Worm (Caenorhabditis elegans) whole organism, mixed stage, embryonic: ENCODE results near the gene sre-13.

Source experiments
- M03D4.4 ChIP-seq: sonication (generic microtip); optimal IDR thresholded peaks from 2 replicates; lab custom pipeline; 2017; ENCODE audit warnings: mild to moderate bottlenecking, missing genetic modification characterization, missing compliant biosample characterization
- blmp-1 ChIP-seq: fragments of 150-350 bp; optimal IDR thresholded peaks from 2 replicates; lab custom pipeline; 2014; ENCODE audit warnings: missing biosample characterization, missing genetic modification characterization
- ceh-43 ChIP-seq: fragments of 200-800 bp; sonication (Bioruptor generic); optimal IDR thresholded peaks from 2 replicates; lab custom pipeline; 2018; ENCODE audit warnings: mild to moderate bottlenecking, missing genetic modification characterization, moderate library complexity, missing compliant biosample characterization
- ceh-83 ChIP-seq: fragments of 200-800 bp; sonication (Bioruptor generic); optimal IDR thresholded peaks from 2 replicates; lab custom pipeline; 2018; ENCODE audit warnings: mild to moderate bottlenecking, missing genetic modification characterization, missing compliant biosample characterization
- ces-1 ChIP-seq: fragments of 150-350 bp; optimal IDR thresholded peaks from 2 replicates; lab custom pipeline; 2014; ENCODE audit warnings: missing biosample characterization, missing genetic modification reagents, missing genetic modification characterization
- cnd-1 ChIP-seq: fragments of 200-800 bp; sonication (Bioruptor generic); optimal IDR thresholded peaks from 2 replicates; lab custom pipeline; 2018; ENCODE audit warnings: mild to moderate bottlenecking, missing genetic modification characterization, missing compliant biosample characterization
- elt-3 ChIP-seq: fragments of 150-350 bp; optimal IDR thresholded peaks from 2 replicates; lab custom pipeline; 2014; ENCODE audit warnings: missing biosample characterization, missing genetic modification characterization
- flh-1 ChIP-seq: fragments of 200-800 bp; sonication (Bioruptor generic); optimal IDR thresholded peaks from 2 replicates; lab custom pipeline; 2018; ENCODE audit warnings: mild to moderate bottlenecking, missing genetic modification characterization, moderate library complexity, missing compliant biosample characterization
- ham-2 ChIP-seq: fragments of 200-800 bp; sonication (Bioruptor generic); optimal IDR thresholded peaks from 2 replicates; lab custom pipeline; 2018; ENCODE audit warnings: mild to moderate bottlenecking, missing genetic modification characterization, missing compliant biosample characterization
- hlh-1 ChIP-seq: fragments of 150-350 bp; optimal IDR thresholded peaks from 2 replicates; lab custom pipeline; 2014; ENCODE audit warnings: missing biosample characterization, missing genetic modification reagents, missing genetic modification characterization
- lin-13 ChIP-seq: fragments of 150-350 bp; optimal IDR thresholded peaks from 2 replicates; lab custom pipeline; 2014; ENCODE audit warnings: missing biosample characterization, missing genetic modification characterization
- lin-32 ChIP-seq: fragments of 200-800 bp; sonication (Bioruptor generic); optimal IDR thresholded peaks from 2 replicates; lab custom pipeline; 2018; ENCODE audit warnings: mild to moderate bottlenecking, missing genetic modification characterization, missing compliant biosample characterization
- lsy-2 ChIP-seq: fragments of 150-350 bp; optimal IDR thresholded peaks from 2 replicates; lab custom pipeline; 2014; ENCODE audit warnings: missing biosample characterization, missing genetic modification characterization
- mab-5 ChIP-seq: fragments of 150-350 bp; optimal IDR thresholded peaks from 2 replicates; lab custom pipeline; 2014; ENCODE audit warnings: missing biosample characterization, missing genetic modification characterization
- mep-1 ChIP-seq: fragments of 150-350 bp; optimal IDR thresholded peaks from 2 replicates; lab custom pipeline; 2017; ENCODE audit warnings: missing biosample characterization, missing genetic modification reagents, missing genetic modification characterization, inconsistent platforms
- mls-2 ChIP-seq: sonication (generic microtip); optimal IDR thresholded peaks from 2 replicates; lab custom pipeline; 2016; ENCODE audit warnings: mild to moderate bottlenecking, missing genetic modification characterization, moderate library complexity, missing compliant biosample characterization
- nhr-12 ChIP-seq: fragments of 150-350 bp; optimal IDR thresholded peaks from 2 replicates; lab custom pipeline; 2014; ENCODE audit warnings: missing biosample characterization, missing genetic modification characterization
- nhr-2 ChIP-seq: fragments of 150-350 bp; optimal IDR thresholded peaks from 2 replicates; lab custom pipeline; 2014; ENCODE audit warnings: missing biosample characterization, missing genetic modification characterization
- nhr-237 ChIP-seq: fragments of 150-350 bp; optimal IDR thresholded peaks from 2 replicates; lab custom pipeline; 2014; ENCODE audit warnings: missing biosample characterization, missing genetic modification characterization
- nhr-28 ChIP-seq: fragments of 150-350 bp; optimal IDR thresholded peaks from 2 replicates; lab custom pipeline; 2014; ENCODE audit warnings: missing biosample characterization, missing genetic modification characterization
- nhr-76 ChIP-seq: sonication (generic microtip); optimal IDR thresholded peaks from 2 replicates; lab custom pipeline; 2017; ENCODE audit warnings: missing biosample characterization, missing genetic modification characterization
- pha-4 ChIP-seq: fragments of 150-350 bp; optimal IDR thresholded peaks from 2 replicates; lab custom pipeline; 2018; ENCODE audit warnings: missing biosample characterization, missing genetic modification reagents, missing genetic modification characterization
- sem-2 ChIP-seq: fragments of 200-800 bp; sonication (Bioruptor generic); optimal IDR thresholded peaks from 2 replicates; lab custom pipeline; 2018; ENCODE audit warnings: mild to moderate bottlenecking, missing genetic modification characterization, missing compliant biosample characterization
- snpc-4 ChIP-seq: fragments of 150-350 bp; optimal IDR thresholded peaks from 2 replicates; lab custom pipeline; 2014; ENCODE audit warnings: missing biosample characterization, missing genetic modification characterization
- tbx-8 ChIP-seq: fragments of 200-800 bp; sonication (Bioruptor generic); optimal IDR thresholded peaks from 2 replicates; lab custom pipeline; 2018; ENCODE audit warnings: mild to moderate bottlenecking, missing genetic modification characterization, moderate library complexity, missing compliant biosample characterization
- unc-120 ChIP-seq: sonication (generic microtip); optimal IDR thresholded peaks from 2 replicates; lab custom pipeline; 2017; ENCODE audit warnings: missing genetic modification characterization, missing compliant biosample characterization; ENCODE audit not compliant: poor library complexity, severe bottlenecking
- unc-39 ChIP-seq: fragments of 150-350 bp; optimal IDR thresholded peaks from 2 replicates; lab custom pipeline; 2014; ENCODE audit warnings: missing biosample characterization, missing genetic modification characterization
- unc-62 ChIP-seq: fragments of 150-350 bp; optimal IDR thresholded peaks from 2 replicates; lab custom pipeline; 2014; ENCODE audit warnings: missing biosample characterization, missing genetic modification reagents, missing genetic modification characterization
- zip-8 ChIP-seq: fragments of 150-350 bp; optimal IDR thresholded peaks from 2 replicates; lab custom pipeline; 2014; ENCODE audit warnings: missing biosample characterization, missing genetic modification characterization
- ztf-11 ChIP-seq: fragments of 150-350 bp; optimal IDR thresholded peaks from 2 replicates; lab custom pipeline; 2014; ENCODE audit warnings: missing biosample characterization, missing genetic modification characterization

sre-13 gene

ce11 chrII:14620730-14621129 lies 15.9 kb downstream of the sre-13 start:
- TF ChIP-seq nhr-237 (tag; lab: Kevin White, UChicago) (no peak), ces-1 (GFP tag; lab: Kevin White, UChicago) (no peak), mab-5 (no peak), pha-4 (tag; lab: Kevin White, UChicago) (no peak), ceh-83 (no peak), ztf-11 (tag; lab: Kevin White, UChicago) (no peak), zip-8 (tag; lab: Kevin White, UChicago) (no peak), ham-2 (no peak), unc-39 (tag; lab: Kevin White, UChicago) (no peak), mep-1 (no peak)

DNA sequence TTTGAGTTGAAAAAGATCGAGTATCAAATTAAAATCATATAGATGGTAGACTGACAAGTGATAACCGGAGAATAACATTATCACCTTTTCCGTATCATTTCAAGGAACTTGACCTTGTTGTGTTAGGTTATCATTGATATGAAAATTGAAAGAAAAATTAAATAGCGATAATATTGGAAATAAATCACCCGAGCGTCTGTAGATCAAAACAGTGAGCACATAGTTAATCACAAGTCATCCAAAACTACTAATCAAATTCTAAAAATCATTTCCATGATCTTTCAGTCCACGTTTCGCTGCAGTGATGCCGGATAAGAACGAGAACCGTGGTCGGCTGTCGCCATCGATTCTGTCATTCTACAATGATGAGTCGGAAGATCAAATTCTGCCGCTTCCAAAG lies 16.8 kb downstream of the sre-13 start:
- TF ChIP-seq tbx-8 (no peak), lsy-2 (tag; lab: Kevin White, UChicago) (no peak), mep-1 (no peak), lin-32 (GFP tag; lab: Kevin White, UChicago) (no peak), unc-39 (tag; lab: Kevin White, UChicago) (no peak), unc-120 (no peak), lin-13 (no peak), nhr-2 (tag; lab: Kevin White, UChicago) (no peak), ces-1 (GFP tag; lab: Kevin White, UChicago) (no peak)

- TF ChIP-seq mab-5 (no peak), M03D4.4 (tag; lab: Kevin White, UChicago) (no peak), zip-8 (tag; lab: Kevin White, UChicago) (no peak), lin-32 (GFP tag; lab: Kevin White, UChicago) (no peak), lsy-2 (tag; lab: Kevin White, UChicago) (no peak), nhr-12 (tag; lab: Kevin White, UChicago) (no peak)
Measured at ce11 chrII:14618764-14619163, 17.9 kb downstream of the sre-13 start.

DNA sequence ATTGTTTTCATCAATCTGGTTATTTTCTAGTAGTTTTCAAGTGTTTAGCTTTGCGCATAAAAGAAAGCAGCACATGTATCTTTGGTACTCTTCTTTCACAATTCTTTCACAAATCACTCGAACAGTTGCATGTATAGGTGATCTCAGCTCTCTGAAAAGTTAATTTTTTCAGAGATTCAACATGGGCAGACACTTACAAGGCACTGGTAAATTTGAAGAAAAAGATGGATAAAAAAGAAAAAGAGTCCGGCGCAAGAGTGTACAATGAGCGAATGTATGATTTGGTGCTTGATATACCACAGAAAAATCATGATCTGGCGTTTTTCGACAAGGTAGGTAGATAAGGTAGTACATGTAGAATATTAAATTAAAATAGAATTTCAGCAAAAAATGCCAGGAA lies 18.5 kb downstream of the sre-13 start:
- no peak for TF ChIP-seq snpc-4 (tag; lab: Kevin White, UChicago)
- no peak for TF ChIP-seq tbx-8
- no peak for TF ChIP-seq nhr-2 (tag; lab: Kevin White, UChicago)
- TF ChIP-seq ceh-43 (GFP tag; lab: Kevin White, UChicago) = no peak
- no peak for TF ChIP-seq lin-32 (GFP tag; lab: Kevin White, UChicago)
- TF ChIP-seq M03D4.4 (tag; lab: Kevin White, UChicago) = no peak
- TF ChIP-seq mls-2 (tag; lab: Kevin White, UChicago) = no peak
- no peak for TF ChIP-seq ham-2
- no peak for TF ChIP-seq sem-2 (GFP tag; lab: Kevin White, UChicago)
- TF ChIP-seq cnd-1 = no peak
- TF ChIP-seq nhr-237 (tag; lab: Kevin White, UChicago) = no peak
- no peak for TF ChIP-seq elt-3 (tag; lab: Kevin White, UChicago)
- TF ChIP-seq mep-1 = no peak
- TF ChIP-seq nhr-76 (tag; lab: Kevin White, UChicago) = no peak

ce11 chrII:14616927-14617326 lies 19.7 kb downstream of the sre-13 start:
- TF ChIP-seq ceh-43 (GFP tag; lab: Kevin White, UChicago) = no peak
- no peak for TF ChIP-seq mls-2 (tag; lab: Kevin White, UChicago)
- no peak for TF ChIP-seq lin-32 (GFP tag; lab: Kevin White, UChicago)
- no peak for TF ChIP-seq ceh-83
- no peak for TF ChIP-seq nhr-237 (tag; lab: Kevin White, UChicago)
- TF ChIP-seq nhr-28 (tag; lab: Kevin White, UChicago) = no peak
- no peak for TF ChIP-seq zip-8 (tag; lab: Kevin White, UChicago)
- TF ChIP-seq nhr-76 (tag; lab: Kevin White, UChicago) = no peak

DNA sequence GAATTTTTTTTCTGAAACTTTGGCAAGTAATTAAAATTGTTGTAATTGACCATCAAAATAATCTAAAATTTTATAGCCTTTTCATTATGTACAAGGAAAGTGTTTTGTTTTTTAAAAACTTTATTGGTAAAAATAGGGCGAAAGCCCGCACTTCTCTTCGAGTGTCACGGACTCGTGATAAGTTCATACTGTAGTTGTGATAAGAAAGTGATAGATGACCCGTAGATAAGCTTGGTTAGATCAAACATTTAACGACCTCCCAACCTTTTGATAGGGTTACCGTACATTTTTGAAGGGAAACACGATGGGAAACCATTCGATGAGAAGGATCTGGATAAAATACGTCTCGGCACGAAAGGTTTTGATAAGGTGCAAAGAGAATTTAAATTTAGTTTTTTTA lies 20.2 kb downstream of the sre-13 start:
- TF ChIP-seq lin-32 (GFP tag; lab: Kevin White, UChicago) (no peak), nhr-12 (tag; lab: Kevin White, UChicago) (no peak), nhr-76 (tag; lab: Kevin White, UChicago) (no peak), blmp-1 (tag; lab: Kevin White, UChicago) (no peak), mls-2 (tag; lab: Kevin White, UChicago) (no peak), snpc-4 (tag; lab: Kevin White, UChicago) (no peak), tbx-8 (no peak), ceh-43 (GFP tag; lab: Kevin White, UChicago) (no peak), ces-1 (GFP tag; lab: Kevin White, UChicago) (no peak), mab-5 (no peak), flh-1 (GFP tag; lab: Kevin White, UChicago) (no peak), unc-62 (GFP tag; lab: Kevin White, UChicago) (no peak), hlh-1 (tag; lab: Kevin White, UChicago) (no peak), unc-120 (no peak)
